Fruit fly (Drosophila melanogaster) whole organism, embryonic: ENCODE results near the gene trk.

ENCODE experiments used
- Ada2b ChIP-seq: fragments of 200-800 bp; sonication (Bioruptor generic); IDR thresholded peaks from 2 replicates; pipeline ENCODE4 v1.3.6; 2022; ENCODE audit warnings: missing biosample characterization, missing genetic modification characterization
- BtbVII ChIP-seq: fragments of 200-800 bp; sonication (Bioruptor generic); optimal IDR thresholded peaks from 3 replicates; lab custom pipeline; 2017; ENCODE audit warnings: missing biosample characterization, mild to moderate bottlenecking, missing genetic modification characterization
- CG11504 ChIP-seq: fragments of 200-800 bp; sonication (Bioruptor generic); optimal IDR thresholded peaks from 3 replicates; lab custom pipeline; 2019; ENCODE audit warnings: missing biosample characterization, mild to moderate bottlenecking, missing genetic modification characterization, moderate library complexity
- CG11723 ChIP-seq: fragments of 200-800 bp; sonication (Bioruptor generic); optimal IDR thresholded peaks from 2 replicates; lab custom pipeline; 2017; ENCODE audit warnings: missing biosample characterization, mild to moderate bottlenecking, missing genetic modification characterization
- CG12219 ChIP-seq: fragments of 200-800 bp; sonication (Bioruptor generic); optimal IDR thresholded peaks from 3 replicates; lab custom pipeline; 2018; ENCODE audit warnings: missing biosample characterization, mild to moderate bottlenecking, missing genetic modification characterization
- CG1233 ChIP-seq: fragments of 200-800 bp; sonication (Bioruptor generic); optimal IDR thresholded peaks from 4 replicates; lab custom pipeline; 2018; ENCODE audit warnings: missing biosample characterization, mild to moderate bottlenecking, missing genetic modification characterization
- CG12659 ChIP-seq: fragments of 200-800 bp; sonication (Bioruptor generic); optimal IDR thresholded peaks from 3 replicates; lab custom pipeline; 2017; ENCODE audit warnings: mild to moderate bottlenecking, missing biosample characterization, missing genetic modification reagents, missing genetic modification characterization
- CG12744 ChIP-seq: fragments of 200-800 bp; sonication (Bioruptor generic); optimal IDR thresholded peaks from 2 replicates; lab custom pipeline; 2016; ENCODE audit warnings: missing biosample characterization, missing genetic modification characterization
- CG15696 ChIP-seq: fragments of 200-800 bp; sonication (Bioruptor generic); optimal IDR thresholded peaks from 2 replicates; lab custom pipeline; 2019; ENCODE audit warnings: missing biosample characterization, mild to moderate bottlenecking, missing genetic modification characterization, moderate library complexity
- CG16813 ChIP-seq: fragments of 200-800 bp; sonication (Bioruptor generic); IDR thresholded peaks from 3 replicates; pipeline ENCODE4 v1.3.6; 2022; ENCODE audit warnings: missing biosample characterization, missing genetic modification characterization; ENCODE audit not compliant: partially characterized antibody
- CG17359 ChIP-seq: fragments of 200-800 bp; sonication (Bioruptor generic); optimal IDR thresholded peaks from 3 replicates; lab custom pipeline; 2018; ENCODE audit warnings: missing biosample characterization, mild to moderate bottlenecking, missing genetic modification characterization, moderate library complexity
- CG18262 ChIP-seq: fragments of 200-800 bp; optimal IDR thresholded peaks from 3 replicates; lab custom pipeline; 2019; ENCODE audit warnings: missing biosample characterization, mild to moderate bottlenecking, missing genetic modification characterization, moderate library complexity
- CG18619 ChIP-seq: fragments of 200-800 bp; sonication (Bioruptor generic); optimal IDR thresholded peaks from 3 replicates; lab custom pipeline; 2017; ENCODE audit warnings: missing biosample characterization, mild to moderate bottlenecking, missing genetic modification characterization
- CG2116 ChIP-seq: fragments of 200-800 bp; sonication (Bioruptor generic); optimal IDR thresholded peaks from 3 replicates; lab custom pipeline; 2018; ENCODE audit warnings: missing biosample characterization, mild to moderate bottlenecking, missing genetic modification characterization
- CG30020 ChIP-seq: fragments of 200-800 bp; optimal IDR thresholded peaks from 2 replicates; lab custom pipeline; 2019; ENCODE audit warnings: missing biosample characterization, mild to moderate bottlenecking, missing genetic modification characterization, moderate library complexity
- CG3163 ChIP-seq: fragments of 200-800 bp; sonication (Bioruptor generic); optimal IDR thresholded peaks from 3 replicates; lab custom pipeline; 2016; ENCODE audit warnings: missing biosample characterization, missing genetic modification characterization
- CG33213 ChIP-seq: fragments of 200-800 bp; sonication (Bioruptor generic); optimal IDR thresholded peaks from 3 replicates; lab custom pipeline; 2016; ENCODE audit warnings: missing biosample characterization, missing genetic modification characterization
- CG6683 ChIP-seq: fragments of 200-800 bp; sonication (Bioruptor generic); optimal IDR thresholded peaks from 2 replicates; lab custom pipeline; 2017; ENCODE audit warnings: missing biosample characterization, mild to moderate bottlenecking, missing genetic modification characterization, missing genetic modification reagents
- CG7357 ChIP-seq: fragments of 200-800 bp; sonication (Bioruptor generic); IDR thresholded peaks from 3 replicates; pipeline ENCODE4 v1.3.6; 2022; ENCODE audit warnings: missing biosample characterization, missing genetic modification characterization
- CG7987 ChIP-seq: fragments of 200-800 bp; sonication (Bioruptor generic); optimal IDR thresholded peaks from 2 replicates; lab custom pipeline; 2018; ENCODE audit warnings: missing biosample characterization, mild to moderate bottlenecking, missing genetic modification characterization, moderate library complexity
- CG8089 ChIP-seq: fragments of 200-800 bp; sonication (Bioruptor generic); optimal IDR thresholded peaks from 3 replicates; lab custom pipeline; 2016; ENCODE audit warnings: missing biosample characterization, missing genetic modification characterization
- CTCF ChIP-seq: fragments of 200-800 bp; sonication (Bioruptor generic); optimal IDR thresholded peaks from 2 replicates; lab custom pipeline; 2017; ENCODE audit warnings: missing biosample characterization, mild to moderate bottlenecking, missing genetic modification characterization, moderate library complexity
- CkIIα-i1 ChIP-seq: fragments of 200-800 bp; sonication (Bioruptor generic); IDR thresholded peaks from 2 replicates; pipeline ENCODE4 v1.3.6; 2022; ENCODE audit warnings: missing biosample characterization, missing genetic modification characterization
- D19B ChIP-seq: fragments of 200-800 bp; sonication (Bioruptor generic); optimal IDR thresholded peaks from 2 replicates; lab custom pipeline; 2017; ENCODE audit warnings: missing biosample characterization, mild to moderate bottlenecking, missing genetic modification characterization
- Fer2 ChIP-seq: fragments of 200-800 bp; sonication (Bioruptor generic); optimal IDR thresholded peaks from 2 replicates; lab custom pipeline; 2018; ENCODE audit warnings: missing biosample characterization, mild to moderate bottlenecking, missing genetic modification characterization, moderate library complexity
- Gug ChIP-seq: fragments of 200-800 bp; sonication (Bioruptor generic); IDR thresholded peaks from 4 replicates; pipeline ENCODE4 v1.3.6; 2022; ENCODE audit warnings: missing biosample characterization, missing genetic modification characterization
- HmgZ ChIP-seq: fragments of 200-800 bp; sonication (Bioruptor generic); optimal IDR thresholded peaks from 2 replicates; lab custom pipeline; 2018; ENCODE audit warnings: missing biosample characterization, mild to moderate bottlenecking, missing genetic modification characterization
- Lhr ChIP-seq: fragments of 200-800 bp; sonication (Bioruptor generic); optimal IDR thresholded peaks from 3 replicates; lab custom pipeline; 2017; ENCODE audit warnings: mild to moderate bottlenecking, missing biosample characterization, missing genetic modification reagents, missing genetic modification characterization
- Oli ChIP-seq: fragments of 200-800 bp; sonication (Bioruptor generic); optimal IDR thresholded peaks from 2 replicates; lab custom pipeline; 2018; ENCODE audit warnings: missing biosample characterization, mild to moderate bottlenecking, missing genetic modification characterization, moderate library complexity
- Scr ChIP-seq: fragments of 200-800 bp; sonication (Bioruptor generic); IDR thresholded peaks from 2 replicates; pipeline ENCODE4 v1.3.6; 2022; ENCODE audit warnings: missing biosample characterization, missing genetic modification characterization; ENCODE audit not compliant: partially characterized antibody
- Sox102F ChIP-seq: fragments of 200-800 bp; sonication (Bioruptor generic); optimal IDR thresholded peaks from 2 replicates; lab custom pipeline; 2018; ENCODE audit warnings: missing biosample characterization, mild to moderate bottlenecking, missing genetic modification characterization, moderate library complexity
- Usf ChIP-seq: fragments of 200-800 bp; sonication (Bioruptor generic); optimal IDR thresholded peaks from 2 replicates; lab custom pipeline; 2017; ENCODE audit warnings: missing genotype, missing biosample characterization, missing genetic modification characterization
- Xrp1 ChIP-seq: fragments of 200-800 bp; sonication (Bioruptor generic); IDR thresholded peaks from 2 replicates; pipeline ENCODE4 v1.3.6; 2022; ENCODE audit warnings: missing biosample characterization, missing genetic modification characterization
- emc ChIP-seq: fragments of 200-800 bp; sonication (Bioruptor generic); optimal IDR thresholded peaks from 2 replicates; lab custom pipeline; 2016; ENCODE audit warnings: missing biosample characterization, missing genetic modification characterization
- gcm ChIP-seq: fragments of 200-800 bp; sonication (Bioruptor generic); optimal IDR thresholded peaks from 2 replicates; lab custom pipeline; 2019; ENCODE audit warnings: missing biosample characterization, mild to moderate bottlenecking, missing genetic modification characterization, moderate library complexity
- hkb ChIP-seq, 2 experiments: fragments of 200-800 bp in 1 of 2; fragments of >200 bp in 1 of 2; sonication (Bioruptor generic) in 1 of 2; IDR thresholded peaks in 1 of 2; optimal IDR thresholded peaks in 1 of 2; 2 replicates each; pipeline versions ENCODE4 v1.3.6 to Lab custom; 2017 to 2022; ENCODE audit warnings: missing biosample characterization in 1 of 2, missing genetic modification characterization in 1 of 2
- inv ChIP-seq: fragments of 200-800 bp; sonication (Bioruptor generic); IDR thresholded peaks from 2 replicates; pipeline ENCODE4 v1.3.6; 2022; ENCODE audit warnings: missing biosample characterization, missing genetic modification characterization; ENCODE audit not compliant: partially characterized antibody
- kah ChIP-seq: fragments of 200-800 bp; sonication (Bioruptor generic); optimal IDR thresholded peaks from 2 replicates; lab custom pipeline; 2018; ENCODE audit warnings: missing biosample characterization, mild to moderate bottlenecking, missing genetic modification characterization
- ken ChIP-seq: fragments of 200-800 bp; sonication (Bioruptor generic); IDR thresholded peaks from 3 replicates; pipeline ENCODE4 v1.3.6; 2022; ENCODE audit warnings: missing biosample characterization, missing genetic modification characterization
- lola ChIP-seq, 3 experiments: fragments of >200 bp in 2 of 3; fragments of 200-800 bp in 1 of 3; sonication (Bioruptor generic) in 1 of 3; optimal IDR thresholded peaks; 2 replicates each; lab custom pipeline; 2017 to 2019; ENCODE audit warnings: missing biosample characterization in 3 of 3, missing genetic modification characterization in 3 of 3, mild to moderate bottlenecking in 1 of 3, moderate library complexity in 1 of 3
- nerfin-1 ChIP-seq: fragments of 200-800 bp; sonication (Bioruptor generic); optimal IDR thresholded peaks from 3 replicates; lab custom pipeline; 2019; ENCODE audit warnings: missing biosample characterization, mild to moderate bottlenecking, missing genetic modification characterization, moderate library complexity
- nom ChIP-seq: fragments of 200-800 bp; sonication (Bioruptor generic); optimal IDR thresholded peaks from 2 replicates; lab custom pipeline; 2017; ENCODE audit warnings: missing biosample characterization, missing genetic modification characterization, mild to moderate bottlenecking, moderate library complexity, missing genetic modification reagents
- rib ChIP-seq: fragments of 200-800 bp; sonication (Bioruptor generic); IDR thresholded peaks from 2 replicates; pipeline ENCODE4 v1.3.6; 2022; ENCODE audit warnings: missing biosample characterization, missing genetic modification characterization
- slou ChIP-seq: fragments of 200-800 bp; sonication (Bioruptor generic); optimal IDR thresholded peaks from 3 replicates; lab custom pipeline; 2016; ENCODE audit warnings: missing biosample characterization, missing genetic modification characterization
- sqz ChIP-seq: fragments of 200-800 bp; sonication (Bioruptor generic); optimal IDR thresholded peaks from 3 replicates; lab custom pipeline; 2018; ENCODE audit warnings: missing biosample characterization, mild to moderate bottlenecking, missing genetic modification characterization
- tgo ChIP-seq: fragments of 200-800 bp; sonication (Bioruptor generic); IDR thresholded peaks from 3 replicates; pipeline ENCODE4 v1.3.6; 2022; ENCODE audit warnings: missing biosample characterization, missing genetic modification characterization
- tin ChIP-seq: fragments of 200-800 bp; sonication (Bioruptor generic); optimal IDR thresholded peaks from 3 replicates; lab custom pipeline; 2016; ENCODE audit warnings: missing biosample characterization, missing genetic modification characterization
- wek ChIP-seq: fragments of 200-800 bp; sonication (Bioruptor generic); optimal IDR thresholded peaks from 3 replicates; lab custom pipeline; 2018; ENCODE audit warnings: missing biosample characterization, mild to moderate bottlenecking, missing genetic modification characterization, moderate library complexity
- wor ChIP-seq: fragments of 200-800 bp; sonication (Bioruptor generic); IDR thresholded peaks from 2 replicates; pipeline ENCODE4 v1.3.6; 2022; ENCODE audit warnings: missing biosample characterization, missing genetic modification characterization

trk gene

dm6 chr2L:10249655-10250202 lies 22.4 kb downstream of the trk start (continued):
- no peak for TF ChIP-seq CG2116 (GFP tag; lab: Kevin White, UChicago)
- TF ChIP-seq Lhr (GFP tag; lab: Kevin White, UChicago) = no peak
- TF ChIP-seq Scr = 0 out of 2 replicates have a peak, but pooled peaks have one; percentile 17
- no peak for TF ChIP-seq CG18619 (GFP tag; lab: Kevin White, UChicago)
- TF ChIP-seq HmgZ (tag; lab: Kevin White, UChicago) = peak; percentile 0
- peak; percentile 78 for TF ChIP-seq CG1233 (GFP tag; lab: Kevin White, UChicago)
- TF ChIP-seq lola (GFP tag; optimal IDR thresholded peaks at IDR 0.05; lab: Kevin White, UChicago) = peak in 1 of 3 experiments; percentile 51
- peak; percentile 34 for TF ChIP-seq CG17359 (tag; lab: Kevin White, UChicago)
- TF ChIP-seq CTCF = no peak
- TF ChIP-seq hkb (optimal IDR thresholded peaks at IDR 0.05; lab: Kevin White, UChicago) = no peak
- peak; percentile 42; the same call in 1 of the 2 replicates for TF ChIP-seq hkb (GFP tag; IDR thresholded peaks at IDR 0.05; lab: Robert Waterston, UW)
- TF ChIP-seq CkIIα-i1 (GFP tag; lab: Robert Waterston, UW) = no peak
- peak; percentile 41 for TF ChIP-seq CG33213 (GFP tag; lab: Kevin White, UChicago)
- peak; percentile 91 for TF ChIP-seq nerfin-1 (tag; lab: Kevin White, UChicago)
- no peak for TF ChIP-seq slou (GFP tag; lab: Kevin White, UChicago)
- no peak for TF ChIP-seq rib (GFP tag; lab: Robert Waterston, UW)
- peak; percentile 64 for TF ChIP-seq Xrp1
- no peak for TF ChIP-seq Sox102F (GFP tag; lab: Kevin White, UChicago)
- no peak for TF ChIP-seq ken (GFP tag; lab: Robert Waterston, UW)
- TF ChIP-seq CG30020 = peak; percentile 74
- TF ChIP-seq CG11504 (tag; lab: Kevin White, UChicago) = no peak
- peak; percentile 11 for TF ChIP-seq CG3163 (GFP tag; lab: Kevin White, UChicago)
- peak; percentile 1 for TF ChIP-seq CG12659 (GFP tag; lab: Kevin White, UChicago)
- TF ChIP-seq tin = no peak
- peak; percentile 72 for TF ChIP-seq CG7987 (GFP tag; lab: Kevin White, UChicago)
- no peak for TF ChIP-seq CG16813 (GFP tag; lab: Robert Waterston, UW)
- peak; percentile 55 for TF ChIP-seq kah
- TF ChIP-seq nom (GFP tag; lab: Kevin White, UChicago) = no peak
- no peak for TF ChIP-seq Usf (GFP tag; lab: Kevin White, UChicago)
- TF ChIP-seq tgo (GFP tag; lab: Robert Waterston, UW) = no peak
- TF ChIP-seq CG15696 (tag; lab: Kevin White, UChicago) = peak; percentile 83
- TF ChIP-seq Ada2b = no peak
- TF ChIP-seq inv (GFP tag; lab: Robert Waterston, UW) = no peak
- TF ChIP-seq wek (GFP tag; lab: Kevin White, UChicago) = peak; percentile 70
- TF ChIP-seq Gug = no peak
- TF ChIP-seq CG8089 (GFP tag; lab: Kevin White, UChicago) = peak; percentile 26
- no peak for TF ChIP-seq Fer2 (tag; lab: Kevin White, UChicago)
- no peak for TF ChIP-seq D19B (GFP tag; lab: Kevin White, UChicago)
- peak; percentile 60 for TF ChIP-seq BtbVII
- TF ChIP-seq emc = no peak
- peak; percentile 23 for TF ChIP-seq CG18262 (tag; lab: Kevin White, UChicago)
- TF ChIP-seq CG6683 (GFP tag; lab: Kevin White, UChicago) = peak; percentile 19
- TF ChIP-seq Oli (tag; lab: Kevin White, UChicago) = no peak
- no peak for TF ChIP-seq CG12744 (GFP tag; lab: Kevin White, UChicago)
- no peak for TF ChIP-seq gcm (GFP tag; lab: Kevin White, UChicago)
- no peak for TF ChIP-seq CG7357 (GFP tag; lab: Robert Waterston, UW)
- TF ChIP-seq wor = no peak
- peak; percentile 64 for TF ChIP-seq sqz (GFP tag; lab: Kevin White, UChicago)
- peak; percentile 20 for TF ChIP-seq CG12219 (GFP tag; lab: Kevin White, UChicago)
- TF ChIP-seq CG11723 (GFP tag; lab: Kevin White, UChicago) = peak; percentile 27
